Worm (Caenorhabditis elegans) whole organism, L4/young adult: ENCODE data around the gene Y48C3A.5.

Experiments used
- W03F9.2 ChIP-seq: fragments of 150-350 bp; optimal IDR thresholded peaks from 2 replicates; lab custom pipeline; 2014; ENCODE audit warnings: missing biosample characterization, missing genetic modification characterization
- dao-5 ChIP-seq: sonication (generic microtip); optimal IDR thresholded peaks from 2 replicates; lab custom pipeline; 2016; ENCODE audit warnings: missing genotype, missing genetic modification characterization, moderate library complexity, missing compliant biosample characterization
- him-1 ChIP-seq: sonication (generic microtip); optimal IDR thresholded peaks from 2 replicates; lab custom pipeline; 2016; ENCODE audit warnings: missing genotype, missing genetic modification reagents, missing genetic modification characterization, missing compliant biosample characterization

The Y48C3A.5 gene

ce11 chrII:13279216-13280123 is 8.6 kb downstream of the Y48C3A.5 start:
- no peak for TF ChIP-seq dao-5
- no peak for TF ChIP-seq W03F9.2 (tag; lab: Kevin White, UChicago)
- no peak for TF ChIP-seq him-1 (tag; lab: Kevin White, UChicago)

- TF ChIP-seq him-1 (tag; lab: Kevin White, UChicago) (no peak), dao-5 (no peak), W03F9.2 (tag; lab: Kevin White, UChicago) (no peak)
Observed at ce11 chrII:13282566-13282965, 11.7 kb downstream of the Y48C3A.5 start.

DNA sequence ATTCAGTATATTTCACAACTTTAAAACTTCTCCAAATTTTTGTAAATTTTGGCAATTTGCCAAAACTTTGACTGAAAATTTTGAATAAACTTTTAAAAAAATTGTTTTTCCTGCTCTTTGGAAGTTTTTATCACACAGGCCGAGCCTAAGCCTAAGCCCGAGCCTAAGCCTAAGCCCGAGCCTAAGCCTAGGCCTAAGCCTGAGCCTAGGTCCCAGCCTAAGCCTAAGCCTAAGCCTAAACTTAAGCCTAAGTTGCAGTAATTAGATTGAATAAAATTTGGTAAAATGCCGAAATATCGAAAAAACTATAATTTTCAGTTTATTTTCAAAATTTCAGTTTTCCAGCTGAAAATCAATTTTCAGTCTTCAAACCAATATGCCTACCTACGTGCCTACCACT is 12.6 kb downstream of the Y48C3A.5 start:
- TF ChIP-seq dao-5 (no peak), him-1 (tag; lab: Kevin White, UChicago) (no peak), W03F9.2 (tag; lab: Kevin White, UChicago) (no peak)

ce11 chrII:13284148-13284547 is 13.3 kb downstream of the Y48C3A.5 start:
- TF ChIP-seq him-1 (tag; lab: Kevin White, UChicago) = no peak
- no peak for TF ChIP-seq W03F9.2 (tag; lab: Kevin White, UChicago)
- no peak for TF ChIP-seq dao-5

- no peak for TF ChIP-seq W03F9.2 (tag; lab: Kevin White, UChicago)
- TF ChIP-seq dao-5 = no peak
- TF ChIP-seq him-1 (tag; lab: Kevin White, UChicago) = no peak
Observed at ce11 chrII:13285729-13286128, 14.9 kb downstream of the Y48C3A.5 start, which contains the start of gene ztf-22. TSS of gene ztf-22 (minus strand) at chrII:13285829.

DNA sequence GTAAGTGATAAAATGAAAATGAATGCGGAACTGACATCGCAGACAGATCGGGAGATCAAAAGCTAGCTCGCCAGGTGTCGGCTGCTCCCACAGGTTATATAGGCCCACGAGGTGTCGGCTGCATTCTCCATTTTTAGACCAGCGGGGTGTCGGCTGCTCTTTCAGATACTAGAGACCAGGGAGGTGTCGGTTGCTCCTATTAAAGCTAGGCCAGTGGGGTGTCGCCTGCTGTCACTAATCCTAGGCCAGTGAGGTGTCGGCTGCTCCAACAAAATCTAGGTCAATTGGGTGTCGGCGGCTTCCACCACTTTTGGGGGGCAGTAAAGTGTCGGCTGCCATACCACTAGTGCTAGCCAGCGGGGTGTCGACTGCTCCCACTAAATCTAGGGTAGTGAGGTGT is 19.0 kb downstream of the Y48C3A.5 start:
- TF ChIP-seq him-1 (tag; lab: Kevin White, UChicago) (no peak), dao-5 (no peak), W03F9.2 (tag; lab: Kevin White, UChicago) (no peak)

DNA sequence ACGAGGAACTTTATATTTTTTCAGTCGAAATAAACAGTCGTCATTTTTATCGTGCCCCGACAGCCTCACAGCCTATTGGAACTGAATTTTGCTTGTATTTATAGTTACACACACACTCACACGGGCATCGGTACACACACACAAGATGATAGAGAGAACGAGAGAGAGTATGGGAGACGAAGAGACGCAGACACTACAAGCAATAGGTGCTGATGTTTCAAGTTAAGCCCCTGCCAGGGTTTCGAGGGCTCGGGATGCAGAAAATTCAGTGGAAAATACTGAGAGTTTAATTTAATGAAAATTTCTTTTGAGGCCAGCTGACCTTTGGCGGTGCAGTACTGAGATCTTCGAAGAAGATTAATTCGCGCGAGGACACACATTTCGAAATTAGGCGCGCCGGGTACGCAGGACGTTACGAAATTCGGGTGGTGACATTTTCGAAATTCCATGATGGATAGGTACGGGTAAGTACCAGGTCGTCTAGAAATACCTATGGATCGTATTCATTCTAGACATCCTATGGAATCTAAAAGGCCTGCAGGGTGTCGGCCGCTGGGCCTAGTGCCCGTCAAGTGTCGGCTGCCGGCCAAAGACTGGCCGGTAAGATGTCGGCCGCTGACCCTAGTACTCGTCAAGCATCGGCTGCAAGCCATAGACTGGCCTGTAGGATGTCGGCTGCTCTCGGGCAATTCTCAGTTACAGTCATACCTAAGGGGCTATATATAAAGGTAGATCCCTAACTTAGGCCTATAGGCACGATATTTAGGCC is 19.8 kb downstream of the Y48C3A.5 start:
- TF ChIP-seq W03F9.2 (tag; lab: Kevin White, UChicago) (no peak), him-1 (tag; lab: Kevin White, UChicago) (no peak), dao-5 (no peak)

DNA sequence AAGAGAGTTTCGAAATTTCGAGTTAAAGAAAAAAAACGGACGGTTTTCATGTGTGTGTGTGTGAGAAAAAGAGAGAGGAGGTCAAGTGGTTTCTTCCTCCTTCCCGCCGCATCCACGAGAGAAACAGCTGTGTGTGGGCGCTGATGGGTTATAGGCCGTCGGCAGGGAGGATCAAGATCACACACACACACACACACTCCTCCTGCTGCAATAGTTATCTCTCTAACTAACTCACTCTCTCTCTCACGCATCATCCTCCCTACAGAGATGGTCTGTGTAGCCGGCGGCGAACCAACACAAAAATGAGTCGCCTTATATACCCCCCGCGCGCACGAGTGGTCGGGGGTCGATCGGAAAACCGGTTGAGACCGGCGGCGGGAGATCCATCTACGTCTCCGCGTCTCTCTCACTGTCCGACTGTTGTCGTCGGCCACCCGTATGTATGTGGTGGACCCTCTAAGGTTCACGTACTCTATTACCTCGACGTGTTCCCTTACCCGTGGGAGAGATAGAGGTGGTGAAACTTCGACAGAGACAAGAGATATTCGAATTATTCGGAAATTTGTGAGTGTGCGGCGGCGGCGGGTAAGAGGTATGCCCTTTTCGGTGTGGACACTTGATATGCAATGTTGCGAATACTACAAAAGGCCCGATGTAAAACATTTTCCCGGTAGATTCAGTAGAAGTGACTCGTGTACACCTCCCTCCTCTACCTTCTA is 20.7 kb downstream of the Y48C3A.5 start:
- no peak for TF ChIP-seq him-1 (tag; lab: Kevin White, UChicago)
- TF ChIP-seq dao-5 = no peak
- no peak for TF ChIP-seq W03F9.2 (tag; lab: Kevin White, UChicago)

DNA sequence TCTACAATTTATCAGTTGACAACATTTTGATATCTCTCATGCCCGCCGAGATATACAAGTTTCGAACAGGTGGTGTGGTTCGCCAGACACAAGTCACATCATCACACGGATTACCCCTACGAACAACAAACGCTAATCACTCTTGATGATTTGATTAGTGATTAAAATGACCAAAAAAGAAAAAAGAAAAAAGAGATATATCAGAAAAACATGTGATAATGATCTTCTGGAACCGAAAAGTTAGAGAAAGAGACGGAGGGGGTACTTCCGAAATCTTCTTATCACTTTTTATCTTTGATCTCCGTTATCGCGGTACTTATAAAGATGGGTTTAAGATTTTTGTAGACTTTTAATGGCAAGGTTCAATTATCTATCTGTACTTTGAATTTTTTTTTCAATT is 22.0 kb downstream of the Y48C3A.5 start:
- no peak for TF ChIP-seq dao-5
- TF ChIP-seq W03F9.2 (tag; lab: Kevin White, UChicago) = no peak
- TF ChIP-seq him-1 (tag; lab: Kevin White, UChicago) = no peak

DNA sequence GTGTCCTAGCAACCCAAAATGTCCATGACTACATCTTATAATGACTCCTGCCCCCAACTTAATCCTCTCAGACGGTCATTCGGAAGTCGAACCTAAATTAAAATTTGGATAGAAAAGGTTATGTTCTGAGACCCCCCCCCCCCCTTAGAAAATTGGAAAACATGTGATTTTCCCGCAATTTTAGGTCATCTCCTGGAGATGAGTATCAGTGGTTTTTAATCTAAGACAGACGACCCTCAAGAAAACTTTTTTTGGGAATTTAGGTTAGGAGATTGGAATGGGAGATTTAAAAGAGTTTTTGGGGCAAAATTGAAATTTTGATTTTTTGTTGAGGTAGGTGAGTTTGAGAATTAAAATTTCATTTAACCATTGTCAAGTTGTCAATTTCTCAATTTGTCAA is 22.6 kb downstream of the Y48C3A.5 start:
- TF ChIP-seq W03F9.2 (tag; lab: Kevin White, UChicago) (no peak), him-1 (tag; lab: Kevin White, UChicago) (no peak), dao-5 (no peak)

- TF ChIP-seq him-1 (tag; lab: Kevin White, UChicago) (no peak), W03F9.2 (tag; lab: Kevin White, UChicago) (no peak), dao-5 (no peak)
Observed at ce11 chrII:13297283-13297682, 26.4 kb downstream of the Y48C3A.5 start.

ce11 chrII:13297935-13298334 is 27.1 kb downstream of the Y48C3A.5 start:
- no peak for TF ChIP-seq W03F9.2 (tag; lab: Kevin White, UChicago)
- TF ChIP-seq him-1 (tag; lab: Kevin White, UChicago) = no peak
- no peak for TF ChIP-seq dao-5

DNA sequence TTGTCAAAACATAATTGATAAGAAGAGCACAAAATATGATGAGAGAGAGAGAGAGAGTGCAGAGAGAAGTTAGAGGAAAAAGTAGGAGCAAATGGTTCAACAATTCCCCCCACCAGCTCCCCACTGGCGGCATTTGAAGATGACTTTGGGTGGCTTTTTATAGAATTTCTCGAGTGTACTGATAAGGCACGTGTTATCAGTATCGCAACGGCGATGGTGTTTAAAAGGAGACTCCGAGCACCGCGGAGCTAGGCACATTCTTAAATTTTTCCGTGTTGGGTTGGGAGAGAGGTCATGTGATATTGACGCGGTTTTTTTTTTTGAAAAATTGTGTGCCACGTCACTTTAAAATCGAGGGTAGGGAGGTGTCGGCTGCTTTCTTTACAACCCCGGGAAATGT is 27.7 kb downstream of the Y48C3A.5 start:
- TF ChIP-seq him-1 (tag; lab: Kevin White, UChicago) (no peak), W03F9.2 (tag; lab: Kevin White, UChicago) (no peak), dao-5 (no peak)
